Worm (Caenorhabditis elegans): ENCODE data around the gene ntl-3.
"Not testable (repeated sequence)": the region's sequence is repeated elsewhere in the genome, so short reads cannot be mapped to it uniquely, and the experiment has no call there.

Gene ntl-3

ce11 chrIII:11792295-11793256 is 53.7 kb downstream of the ntl-3 start, which contains the start of gene C24H11.2 (continued):
- TF ChIP-seq ceh-6 (GFP tag; optimal IDR thresholded peaks at IDR 0.05): peak; percentile 40
- peak; percentile 12 for TF ChIP-seq hlh-13 (GFP tag; optimal IDR thresholded peaks at IDR 0.05)
- peak; percentile 73 for TF ChIP-seq K02D7.2 (tag; optimal IDR thresholded peaks at IDR 0.05)
- TF ChIP-seq dve-1 (tag; optimal IDR thresholded peaks at IDR 0.05): peak; percentile 25
- peak; percentile 4 for TF ChIP-seq ref-2 (tag; optimal IDR thresholded peaks at IDR 0.05)
- peak; percentile 3 for TF ChIP-seq ets-4 (tag; optimal IDR thresholded peaks at IDR 0.05)

- TF ChIP-seq ceh-31 (tag; optimal IDR thresholded peaks at IDR 0.05): no peak
- TF ChIP-seq C08G9.2 (tag; optimal IDR thresholded peaks at IDR 0.05): no peak
- no peak for TF ChIP-seq syd-9 (tag; optimal IDR thresholded peaks at IDR 0.05)
- no peak for TF ChIP-seq dve-1 (tag; optimal IDR thresholded peaks at IDR 0.05)
- no peak for TF ChIP-seq npax-4 (tag; optimal IDR thresholded peaks at IDR 0.05)
- TF ChIP-seq gmeb-2 (tag; optimal IDR thresholded peaks at IDR 0.05): no peak
- TF ChIP-seq ets-4 (tag; optimal IDR thresholded peaks at IDR 0.05): no peak
- TF ChIP-seq pha-2 (tag; optimal IDR thresholded peaks at IDR 0.05): no peak
- TF ChIP-seq tbx-7 (tag; optimal IDR thresholded peaks at IDR 0.05): no peak
- TF ChIP-seq lin-11 (tag; optimal IDR thresholded peaks at IDR 0.05): no peak
- TF ChIP-seq pag-3 (tag; optimal IDR thresholded peaks at IDR 0.05; ENCODE audit: borderline replicate concordance): no peak
- TF ChIP-seq ref-2 (tag; optimal IDR thresholded peaks at IDR 0.05): no peak
- no peak for TF ChIP-seq madf-2 (tag; optimal IDR thresholded peaks at IDR 0.05)
- no peak for TF ChIP-seq C38D4.7 (GFP tag; optimal IDR thresholded peaks at IDR 0.05)
- no peak for TF ChIP-seq ceh-34 (tag; optimal IDR thresholded peaks at IDR 0.05)
- TF ChIP-seq unc-55 (GFP tag; optimal IDR thresholded peaks at IDR 0.05): no peak
- TF ChIP-seq ceh-6 (GFP tag; optimal IDR thresholded peaks at IDR 0.05): no peak
- TF ChIP-seq hlh-13 (GFP tag; optimal IDR thresholded peaks at IDR 0.05): no peak
- TF ChIP-seq ceh-22 (tag; optimal IDR thresholded peaks at IDR 0.05): no peak
- no peak for TF ChIP-seq ceh-18 (tag; optimal IDR thresholded peaks at IDR 0.05)
Measured at ce11 chrIII:11789480-11789879, 56.8 kb downstream of the ntl-3 start.

ce11 chrIII:11787376-11787775 is 58.9 kb downstream of the ntl-3 start, which contains the start of gene C24H11.1:
C24H11.1 (plus strand) TSS chrIII:11787676.
- not testable (repeated sequence) for TF ChIP-seq lin-11, Y22D7AL.16, F13H6.1 (tag; optimal IDR thresholded peaks at IDR 0.05)

ce11 chrIII:11785961-11786360 is 60.3 kb downstream of the ntl-3 start, which contains the start of gene tbx-38:
tbx-38 (minus strand) TSS chrIII:11786061.
- TF ChIP-seq pax-1 (tag; optimal IDR thresholded peaks at IDR 0.05): no peak
- no peak for TF ChIP-seq hlh-8 (tag; optimal IDR thresholded peaks at IDR 0.05)
- TF ChIP-seq unc-86 (tag; optimal IDR thresholded peaks at IDR 0.05): no peak
- TF ChIP-seq madf-2 (tag; optimal IDR thresholded peaks at IDR 0.05): no peak
- TF ChIP-seq ztf-16 (tag; optimal IDR thresholded peaks at IDR 0.05): no peak
- TF ChIP-seq F13H6.1 (tag; optimal IDR thresholded peaks at IDR 0.05): no peak
- TF ChIP-seq ets-4 (tag; optimal IDR thresholded peaks at IDR 0.05): no peak
- TF ChIP-seq ceh-18 (tag; optimal IDR thresholded peaks at IDR 0.05): no peak
- no peak for TF ChIP-seq ttx-3 (tag; optimal IDR thresholded peaks at IDR 0.05)
- no peak for TF ChIP-seq ceh-24 (tag; optimal IDR thresholded peaks at IDR 0.05)
- no peak for TF ChIP-seq hlh-13 (GFP tag; optimal IDR thresholded peaks at IDR 0.05)
- no peak for TF ChIP-seq C38D4.7 (GFP tag; optimal IDR thresholded peaks at IDR 0.05)
- no peak for TF ChIP-seq ceh-19 (GFP tag; optimal IDR thresholded peaks at IDR 0.05)
- no peak for TF ChIP-seq C08G9.2 (tag; optimal IDR thresholded peaks at IDR 0.05)
- TF ChIP-seq K09A11.1 (tag; optimal IDR thresholded peaks at IDR 0.05; ENCODE audit: insufficient read depth): no peak

ce11 chrIII:11781800-11782199 is 64.5 kb downstream of the ntl-3 start, which contains the start of gene srd-74:
srd-74 (plus strand) TSS chrIII:11782100.
- TF ChIP-seq odd-2 (tag; optimal IDR thresholded peaks at IDR 0.05) (no peak), madf-2 (tag; optimal IDR thresholded peaks at IDR 0.05) (no peak), dmd-4 (tag; optimal IDR thresholded peaks at IDR 0.05; ENCODE audit: borderline replicate concordance) (no peak), K09A11.1 (tag; optimal IDR thresholded peaks at IDR 0.05; ENCODE audit: insufficient read depth) (no peak), pqm-1 (tag; optimal IDR thresholded peaks at IDR 0.05) (no peak), hlh-30 (tag; optimal IDR thresholded peaks at IDR 0.05; ENCODE audit: insufficient read depth) (no peak), ceh-30 (tag; optimal IDR thresholded peaks at IDR 0.05) (no peak), pros-1 (tag; optimal IDR thresholded peaks at IDR 0.05) (no peak)
